Worm (Caenorhabditis elegans): Measurements from ENCODE around the gene arrd-26.
A peak's percentile ranks its signal among the peaks of the same experiment; 100 is the strongest.

The arrd-26 gene

ce11 chrIV:2032946-2033411 is 33.0 kb upstream of the arrd-26 start, which contains the start of gene cpsf-1 (continued):
- TF ChIP-seq lin-15B (tag; optimal IDR thresholded peaks at IDR 0.05) (peak; percentile 78), daf-12 (tag; optimal IDR thresholded peaks at IDR 0.05) (no peak), php-3 (GFP tag; IDR thresholded peaks at IDR 0.05) (no peak), aha-1 (tag) (peak; percentile 90), F44E2.7 (GFP tag; IDR thresholded peaks at IDR 0.05) (no peak), F49E8.2 (tag; optimal IDR thresholded peaks at IDR 0.05; ENCODE audit: borderline replicate concordance) (no peak), Y48G9A.11 (GFP tag; IDR thresholded peaks at IDR 0.05) (0 out of 2 replicates have a peak, but pooled peaks have one; percentile 37), cey-2 (tag; optimal IDR thresholded peaks at IDR 0.05; ENCODE audit: borderline replicate concordance, insufficient read depth) (no peak), lin-29 (GFP tag; IDR thresholded peaks at IDR 0.05) (no peak), lsy-2 (tag; optimal IDR thresholded peaks at IDR 0.05) (peak; percentile 51 to 90), F10B5.3 (tag; optimal IDR thresholded peaks at IDR 0.05) (no peak), lin-38 (GFP tag; IDR thresholded peaks at IDR 0.05) (peak; percentile 98), nhr-28 (tag; optimal IDR thresholded peaks at IDR 0.05) (peak; percentile 86), skn-1 (tag; optimal IDR thresholded peaks at IDR 0.05) (no peak), pha-4 (GFP tag; IDR thresholded peaks at IDR 0.05) (0 out of 2 replicates have a peak, but pooled peaks have one; percentile 27), pha-4 (tag; optimal IDR thresholded peaks at IDR 0.05) (peak; percentile 20), dpl-1 (GFP tag; optimal IDR thresholded peaks at IDR 0.05) (peak; percentile 74), ama-1 (optimal IDR thresholded peaks at IDR 0.05) (no peak), mes-2 (tag; optimal IDR thresholded peaks at IDR 0.05; ENCODE audit: poor library complexity, severe bottlenecking) (peak; percentile 98), nhr-48 (tag; optimal IDR thresholded peaks at IDR 0.05) (no peak), ceh-28 (tag; optimal IDR thresholded peaks at IDR 0.05) (no peak), ZK337.2 (GFP tag; IDR thresholded peaks at IDR 0.05) (peak; percentile 64), saeg-2 (GFP tag; IDR thresholded peaks at IDR 0.05) (no peak), nhr-41 (GFP tag; IDR thresholded peaks at IDR 0.05) (no peak), lin-13 (GFP tag; optimal IDR thresholded peaks at IDR 0.05) (peak; percentile 85), F37D6.2 (tag; optimal IDR thresholded peaks at IDR 0.05) (no peak), fkh-10 (GFP tag; optimal IDR thresholded peaks at IDR 0.05) (peak; percentile 41), zfp-2 (tag; optimal IDR thresholded peaks at IDR 0.05) (no peak), daf-19 (GFP tag; conservative IDR thresholded peaks at IDR 0.05) (no peak), rbr-2 (tag; optimal IDR thresholded peaks at IDR 0.05) (peak; percentile 67), nhr-11 (tag; optimal IDR thresholded peaks at IDR 0.05) (peak; percentile 83), unc-62 (GFP tag; optimal IDR thresholded peaks at IDR 0.05 in 1 of 2) (peak in 1 of 2 experiments; percentile 66), unc-62 (tag; optimal IDR thresholded peaks at IDR 0.05) (no peak), Y105C5A.15 (GFP tag; IDR thresholded peaks at IDR 0.05) (no peak), ceh-20 (GFP tag; IDR thresholded peaks at IDR 0.05) (0 out of 2 replicates have a peak, but pooled peaks have one; percentile 11), daf-16 (GFP tag; optimal IDR thresholded peaks at IDR 0.05) (no peak), daf-16 (tag; optimal IDR thresholded peaks at IDR 0.05) (no peak), nhr-237 (tag; optimal IDR thresholded peaks at IDR 0.05) (no peak)

- TF ChIP-seq aha-1 (tag), result peak; percentile 49
- no peak for TF ChIP-seq ZK546.5 (tag; optimal IDR thresholded peaks at IDR 0.05)
- no peak for TF ChIP-seq T20F7.1 (GFP tag; optimal IDR thresholded peaks at IDR 0.05)
- no peak for TF ChIP-seq dpl-1 (GFP tag; optimal IDR thresholded peaks at IDR 0.05)
- no peak for TF ChIP-seq dve-1 (tag; optimal IDR thresholded peaks at IDR 0.05; ENCODE audit: insufficient read depth)
These were observed 29.0 kb upstream of the arrd-26 start, which contains the start of the genes Y76B12C.9 and cng-2 for ce11 chrIV:2036974-2037373. Y76B12C.9 (minus strand) TSS chrIV:2037074. cng-2 (plus strand) TSS chrIV:2037191.
